Worm (Caenorhabditis elegans): ENCODE data around the gene F10E9.1.

DNA sequence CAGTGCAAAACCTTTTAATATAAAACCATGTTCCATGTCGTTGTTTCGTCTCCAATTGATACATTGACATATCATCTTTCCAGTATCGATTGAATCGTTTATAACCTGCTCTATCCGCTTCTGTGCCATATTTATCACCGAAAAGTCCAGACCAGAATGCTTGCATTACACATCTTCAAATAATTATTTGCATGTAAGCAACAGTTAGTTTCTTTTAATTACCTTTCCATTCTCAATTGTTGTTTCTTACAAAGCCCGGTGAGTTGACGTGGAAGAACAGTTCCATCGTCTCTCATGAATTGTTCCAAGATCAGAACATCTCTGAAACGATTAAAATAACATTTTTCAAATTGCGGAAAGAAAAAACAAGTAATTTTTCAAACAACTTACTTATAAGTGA is 8.2 kb downstream of the F10E9.1 start, which contains the start of gene iglr-2:
- TF ChIP-seq tab-1 (GFP tag; IDR thresholded peaks at IDR 0.05): no peak
- TF ChIP-seq cog-1 (tag; optimal IDR thresholded peaks at IDR 0.05): no peak
- TF ChIP-seq med-1 (GFP tag; optimal IDR thresholded peaks at IDR 0.05; ENCODE audit: insufficient read depth): no peak
- no peak for TF ChIP-seq flt-1 (GFP tag; IDR thresholded peaks at IDR 0.05)
- TF ChIP-seq ztf-23 (GFP tag; IDR thresholded peaks at IDR 0.05): no peak
- TF ChIP-seq klf-2 (GFP tag; conservative IDR thresholded peaks at IDR 0.05): no peak

All from whole organism, midembryonic.